Worm (Caenorhabditis elegans): ENCODE data around the gene R01H2.4.

R01H2.4 gene

DNA sequence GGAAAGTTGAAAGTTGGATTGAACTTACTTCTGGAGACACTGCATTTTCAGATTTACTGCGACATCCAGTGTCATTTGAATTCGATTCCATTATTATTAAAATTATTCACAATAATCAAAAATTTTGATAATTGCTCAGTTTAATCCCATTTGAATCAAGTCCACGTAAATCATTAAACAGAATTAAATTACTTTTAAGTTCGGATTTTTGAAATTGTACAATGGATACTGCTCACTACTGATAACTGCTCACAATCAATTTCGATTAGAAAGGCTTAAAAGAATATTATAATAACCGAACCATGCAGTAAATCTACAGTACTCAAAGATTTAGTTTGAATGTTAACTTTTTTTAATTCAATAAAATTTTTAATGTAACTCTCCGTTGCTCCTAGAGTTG lies at the start of gene R01H2.4:
Gene R01H2.4, minus strand, starts transcription at position 101 of the 400 bp plus-strand sequence.
- TF ChIP-seq hlh-1 (tag; optimal IDR thresholded peaks at IDR 0.05) (no peak), lin-32 (GFP tag; optimal IDR thresholded peaks at IDR 0.05) (no peak), blmp-1 (tag; optimal IDR thresholded peaks at IDR 0.05) (no peak), elt-3 (tag; optimal IDR thresholded peaks at IDR 0.05) (no peak), unc-120 (tag; optimal IDR thresholded peaks at IDR 0.05; ENCODE audit: poor library complexity, severe bottlenecking) (no peak), elt-1 (tag; optimal IDR thresholded peaks at IDR 0.05; ENCODE audit: borderline replicate concordance, insufficient read depth) (no peak), lsy-2 (tag; optimal IDR thresholded peaks at IDR 0.05) (no peak)

DNA sequence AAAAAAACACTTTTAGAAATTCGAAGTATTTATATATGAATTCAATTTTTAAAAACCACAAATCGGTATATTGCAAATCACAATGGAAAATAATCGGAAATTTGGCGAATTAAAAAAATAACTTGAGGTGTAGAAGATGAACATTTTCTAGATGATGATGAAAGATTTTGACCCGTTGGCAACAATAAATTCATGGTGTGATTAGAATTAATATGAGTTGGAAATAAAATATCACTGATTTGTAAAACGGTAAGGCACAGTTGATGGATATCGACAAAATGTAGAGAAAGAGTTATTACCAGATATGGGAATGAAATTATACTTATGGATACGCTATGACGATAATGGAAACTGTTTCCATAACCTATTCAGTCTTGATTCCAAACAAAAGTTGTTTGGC lies 48.2 kb upstream of the R01H2.4 start:
- TF ChIP-seq hlh-1 (tag; optimal IDR thresholded peaks at IDR 0.05): no peak
- no peak for TF ChIP-seq ces-1 (GFP tag; optimal IDR thresholded peaks at IDR 0.05)
- TF ChIP-seq pha-4 (tag; optimal IDR thresholded peaks at IDR 0.05): no peak
- no peak for TF ChIP-seq ztf-11 (tag; optimal IDR thresholded peaks at IDR 0.05)
- no peak for TF ChIP-seq mep-1 (tag; optimal IDR thresholded peaks at IDR 0.05)

DNA sequence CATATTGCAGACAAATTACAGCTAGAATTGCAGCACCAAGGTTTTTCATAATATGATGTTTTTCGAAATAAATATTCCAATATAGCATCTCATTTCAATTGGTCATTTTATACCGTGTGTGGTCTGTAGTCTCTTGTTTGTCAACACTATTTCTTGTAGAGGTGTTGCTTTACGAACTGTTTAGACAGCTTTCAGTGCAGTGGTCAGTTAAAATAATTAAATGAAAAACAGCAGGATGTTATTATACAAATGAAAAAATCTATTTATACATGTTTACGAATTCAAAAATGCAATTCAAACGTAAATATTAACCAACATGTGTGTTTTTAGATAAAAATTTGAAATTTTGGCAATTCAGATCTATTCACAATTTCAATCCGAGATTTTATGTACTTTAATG lies 47.7 kb upstream of the R01H2.4 start, which contains the start of gene B0280.7:
Gene B0280.7, minus strand, starts transcription at position 101 of the 400 bp plus-strand sequence.
- TF ChIP-seq ceh-39 (tag; optimal IDR thresholded peaks at IDR 0.05) (no peak), elt-1 (tag; optimal IDR thresholded peaks at IDR 0.05; ENCODE audit: borderline replicate concordance, insufficient read depth) (no peak), tbx-8 (GFP tag; optimal IDR thresholded peaks at IDR 0.05) (no peak), M03D4.4 (tag; optimal IDR thresholded peaks at IDR 0.05) (no peak), ceh-43 (GFP tag; optimal IDR thresholded peaks at IDR 0.05) (no peak), zip-8 (tag; optimal IDR thresholded peaks at IDR 0.05) (no peak), unc-62 (GFP tag; optimal IDR thresholded peaks at IDR 0.05) (no peak), pha-4 (tag; optimal IDR thresholded peaks at IDR 0.05) (no peak), nhr-2 (tag; optimal IDR thresholded peaks at IDR 0.05) (no peak), lin-13 (tag; optimal IDR thresholded peaks at IDR 0.05) (no peak), lin-32 (GFP tag; optimal IDR thresholded peaks at IDR 0.05) (no peak), drap-1 (GFP tag; optimal IDR thresholded peaks at IDR 0.05) (no peak), ceh-83 (GFP tag; optimal IDR thresholded peaks at IDR 0.05) (no peak), ztf-11 (tag; optimal IDR thresholded peaks at IDR 0.05) (no peak), nhr-12 (tag; optimal IDR thresholded peaks at IDR 0.05) (no peak)

DNA sequence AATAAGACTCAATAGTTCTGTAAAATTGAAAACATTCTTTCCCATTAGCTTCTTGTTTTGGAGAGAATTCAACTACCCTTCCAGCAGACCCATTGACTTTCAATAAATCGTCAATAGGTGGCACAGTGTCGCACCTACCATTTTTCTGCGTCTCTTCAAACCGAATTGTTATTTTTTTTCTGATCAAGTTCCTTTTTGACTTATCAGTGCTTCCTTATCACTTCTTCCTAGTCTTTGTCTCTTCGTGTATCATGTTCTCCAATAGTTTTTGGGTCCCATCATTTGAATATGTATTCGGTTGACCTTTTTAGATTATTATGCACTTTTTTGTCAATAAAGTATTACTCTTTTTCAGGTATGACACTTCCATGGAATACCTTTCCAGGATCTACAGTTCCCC lies 43.9 kb upstream of the R01H2.4 start, which contains the start of gene odd-1:
Gene odd-1, plus strand, starts transcription at position 349 of the 400 bp plus-strand sequence.
- no peak for TF ChIP-seq flh-1 (GFP tag; optimal IDR thresholded peaks at IDR 0.05)
- TF ChIP-seq unc-62 (GFP tag; optimal IDR thresholded peaks at IDR 0.05): no peak
- TF ChIP-seq mep-1 (tag; optimal IDR thresholded peaks at IDR 0.05): no peak
- no peak for TF ChIP-seq mls-2 (tag; optimal IDR thresholded peaks at IDR 0.05)
- no peak for TF ChIP-seq cnd-1 (tag; optimal IDR thresholded peaks at IDR 0.05)
- TF ChIP-seq lsy-2 (tag; optimal IDR thresholded peaks at IDR 0.05): no peak
- no peak for TF ChIP-seq ceh-39 (tag; optimal IDR thresholded peaks at IDR 0.05)
- TF ChIP-seq ztf-11 (tag; optimal IDR thresholded peaks at IDR 0.05): no peak
- no peak for TF ChIP-seq M03D4.4 (tag; optimal IDR thresholded peaks at IDR 0.05)
- TF ChIP-seq ces-1 (GFP tag; optimal IDR thresholded peaks at IDR 0.05): no peak

DNA sequence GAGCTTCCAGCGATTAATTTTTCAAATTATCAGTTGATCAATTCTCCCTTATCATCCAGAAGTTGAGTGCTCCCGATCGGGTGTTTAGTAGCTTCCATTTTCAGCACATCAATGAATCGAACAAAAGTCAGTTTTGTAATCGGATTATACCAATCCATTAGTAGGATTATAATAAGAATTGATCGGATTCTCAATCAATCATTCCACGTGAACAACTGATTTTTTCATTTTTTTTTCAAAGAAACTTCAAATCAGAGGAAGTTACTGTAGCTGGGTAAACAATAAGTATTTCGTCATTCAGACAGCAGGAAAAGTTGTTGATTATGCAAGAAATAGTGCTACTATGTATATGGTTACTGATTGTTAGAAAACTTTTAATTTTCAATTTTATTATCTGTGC lies 42.8 kb upstream of the R01H2.4 start:
- no peak for TF ChIP-seq mab-5 (tag; optimal IDR thresholded peaks at IDR 0.05)
- TF ChIP-seq unc-120 (tag; optimal IDR thresholded peaks at IDR 0.05; ENCODE audit: poor library complexity, severe bottlenecking): no peak
- TF ChIP-seq bed-3 (GFP tag; optimal IDR thresholded peaks at IDR 0.05): no peak
- TF ChIP-seq nhr-12 (tag; optimal IDR thresholded peaks at IDR 0.05): no peak

DNA sequence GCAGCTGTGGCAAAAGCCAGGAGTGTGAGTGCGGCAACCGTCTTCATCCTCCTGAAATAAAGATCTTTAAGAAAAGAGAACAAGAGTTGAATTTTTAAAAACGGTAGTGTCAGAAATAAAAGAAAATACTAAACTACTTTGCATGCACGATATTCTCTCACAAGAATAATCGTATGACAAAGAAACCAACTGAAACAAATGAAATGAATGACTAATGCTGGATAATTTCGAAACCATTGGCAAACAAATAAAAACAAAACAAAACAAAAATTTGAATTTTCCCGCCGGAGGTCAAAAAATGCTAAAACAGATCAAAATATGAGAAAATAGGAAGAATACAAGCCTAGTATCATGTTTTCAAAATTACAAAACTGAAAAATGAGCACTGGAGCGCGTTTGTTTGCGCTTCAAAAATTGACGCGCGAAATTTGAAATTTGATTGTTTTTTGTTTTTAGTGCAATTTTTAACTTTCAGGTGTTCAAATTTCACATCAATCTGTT lies 39.9 kb upstream of the R01H2.4 start, which contains the start of gene cpg-2:
Gene cpg-2, minus strand, starts transcription at position 51 of the 501 bp plus-strand sequence.
- TF ChIP-seq lsy-2 (tag; optimal IDR thresholded peaks at IDR 0.05): no peak
- TF ChIP-seq lin-13 (tag; optimal IDR thresholded peaks at IDR 0.05): no peak
- no peak for TF ChIP-seq unc-39 (tag; optimal IDR thresholded peaks at IDR 0.05)
- TF ChIP-seq snpc-4 (tag; optimal IDR thresholded peaks at IDR 0.05): no peak
- no peak for TF ChIP-seq M03D4.4 (tag; optimal IDR thresholded peaks at IDR 0.05)
- TF ChIP-seq bed-3 (GFP tag; optimal IDR thresholded peaks at IDR 0.05): no peak
- TF ChIP-seq drap-1 (GFP tag; optimal IDR thresholded peaks at IDR 0.05): no peak
- TF ChIP-seq nhr-76 (tag; optimal IDR thresholded peaks at IDR 0.05): no peak
- TF ChIP-seq unc-62 (GFP tag; optimal IDR thresholded peaks at IDR 0.05): no peak
- TF ChIP-seq sem-2 (GFP tag; optimal IDR thresholded peaks at IDR 0.05): no peak
- no peak for TF ChIP-seq ces-1 (GFP tag; optimal IDR thresholded peaks at IDR 0.05)
- TF ChIP-seq flh-1 (GFP tag; optimal IDR thresholded peaks at IDR 0.05): no peak
- no peak for TF ChIP-seq mep-1 (tag; optimal IDR thresholded peaks at IDR 0.05)
- TF ChIP-seq nhr-237 (tag; optimal IDR thresholded peaks at IDR 0.05): no peak
- TF ChIP-seq hlh-1 (tag; optimal IDR thresholded peaks at IDR 0.05): no peak
- no peak for TF ChIP-seq mab-5 (tag; optimal IDR thresholded peaks at IDR 0.05)
- no peak for TF ChIP-seq cnd-1 (tag; optimal IDR thresholded peaks at IDR 0.05)
- no peak for TF ChIP-seq nhr-12 (tag; optimal IDR thresholded peaks at IDR 0.05)
- no peak for TF ChIP-seq ztf-11 (tag; optimal IDR thresholded peaks at IDR 0.05)
- no peak for TF ChIP-seq sptf-1 (tag; optimal IDR thresholded peaks at IDR 0.05)

All from whole organism, mixed stage, embryonic.